Fruit fly (Drosophila melanogaster) whole organism, embryonic: ENCODE results near the gene CG1632.

Experiments used
- ATbp ChIP-seq: fragments of 200-800 bp; sonication (Bioruptor generic); optimal IDR thresholded peaks from 2 replicates; lab custom pipeline; 2017; ENCODE audit warnings: missing biosample characterization, mild to moderate bottlenecking, missing genetic modification characterization, missing genetic modification reagents
- CG10209 ChIP-seq: fragments of 200-800 bp; sonication (Bioruptor generic); optimal IDR thresholded peaks from 3 replicates; lab custom pipeline; 2017; ENCODE audit warnings: missing biosample characterization, mild to moderate bottlenecking, missing genetic modification characterization, missing genetic modification reagents
- CG10267 ChIP-seq: fragments of 200-800 bp; sonication (Bioruptor generic); optimal IDR thresholded peaks from 2 replicates; lab custom pipeline; 2018; ENCODE audit warnings: missing biosample characterization, mild to moderate bottlenecking, missing genetic modification characterization, moderate library complexity
- CG11093 ChIP-seq: fragments of 200-800 bp; sonication (Bioruptor generic); IDR thresholded peaks from 3 replicates; pipeline ENCODE4 v1.3.6; 2022; ENCODE audit warnings: missing biosample characterization, missing genetic modification characterization
- CG13287 ChIP-seq: fragments of 200-800 bp; sonication (Bioruptor generic); IDR thresholded peaks from 2 replicates; pipeline ENCODE4 v1.3.6; 2022; ENCODE audit warnings: missing biosample characterization, missing genetic modification characterization; ENCODE audit not compliant: partially characterized antibody
- CG13296 ChIP-seq: fragments of 200-800 bp; sonication (Bioruptor generic); optimal IDR thresholded peaks from 3 replicates; lab custom pipeline; 2018; ENCODE audit warnings: missing biosample characterization, mild to moderate bottlenecking, missing genetic modification characterization
- CG13624 ChIP-seq: fragments of 200-800 bp; sonication (Bioruptor generic); optimal IDR thresholded peaks from 2 replicates; lab custom pipeline; 2016; ENCODE audit warnings: missing biosample characterization, missing genetic modification characterization
- CG13894 ChIP-seq: fragments of 200-800 bp; sonication (Bioruptor generic); optimal IDR thresholded peaks from 3 replicates; lab custom pipeline; 2018; ENCODE audit warnings: missing biosample characterization, mild to moderate bottlenecking, missing genetic modification characterization, moderate library complexity
- CG14441 ChIP-seq: fragments of 200-800 bp; sonication (Bioruptor generic); IDR thresholded peaks from 2 replicates; pipeline ENCODE4 v1.3.6; 2022; ENCODE audit warnings: missing biosample characterization, missing genetic modification characterization
- CG14710 ChIP-seq: fragments of 200-800 bp; sonication (Bioruptor generic); optimal IDR thresholded peaks from 3 replicates; lab custom pipeline; 2019; ENCODE audit warnings: missing biosample characterization, mild to moderate bottlenecking, missing genetic modification characterization, moderate library complexity
- CG15269 ChIP-seq: fragments of 200-800 bp; sonication (Bioruptor generic); optimal IDR thresholded peaks from 2 replicates; lab custom pipeline; 2018; ENCODE audit warnings: missing biosample characterization, mild to moderate bottlenecking, missing genetic modification characterization, moderate library complexity
- CG16813 ChIP-seq: fragments of 200-800 bp; sonication (Bioruptor generic); IDR thresholded peaks from 3 replicates; pipeline ENCODE4 v1.3.6; 2022; ENCODE audit warnings: missing biosample characterization, missing genetic modification characterization; ENCODE audit not compliant: partially characterized antibody
- CG16815 ChIP-seq: fragments of 200-800 bp; sonication (Bioruptor generic); optimal IDR thresholded peaks from 3 replicates; lab custom pipeline; 2017; ENCODE audit warnings: missing biosample characterization, mild to moderate bottlenecking, missing genetic modification characterization
- CG17612 ChIP-seq: fragments of 200-800 bp; sonication (Bioruptor generic); IDR thresholded peaks from 2 replicates; pipeline ENCODE4 v1.3.6; 2022; ENCODE audit warnings: missing biosample characterization, missing genetic modification characterization
- CG2202 ChIP-seq: fragments of 200-800 bp; sonication (Bioruptor generic); optimal IDR thresholded peaks from 2 replicates; lab custom pipeline; 2018; ENCODE audit warnings: missing biosample characterization, mild to moderate bottlenecking, missing genetic modification characterization
- CG30020 ChIP-seq: fragments of 200-800 bp; optimal IDR thresholded peaks from 2 replicates; lab custom pipeline; 2019; ENCODE audit warnings: missing biosample characterization, mild to moderate bottlenecking, missing genetic modification characterization, moderate library complexity
- CG3995 ChIP-seq: fragments of 200-800 bp; sonication (Bioruptor generic); optimal IDR thresholded peaks from 3 replicates; lab custom pipeline; 2016; ENCODE audit warnings: missing biosample characterization, missing genetic modification characterization
- CG4360 ChIP-seq: fragments of 200-800 bp; sonication (Bioruptor generic); IDR thresholded peaks from 2 replicates; pipeline ENCODE4 v1.3.6; 2022; ENCODE audit warnings: missing biosample characterization, missing genetic modification characterization
- CG4404 ChIP-seq: fragments of 200-800 bp; sonication (Bioruptor generic); IDR thresholded peaks from 2 replicates; pipeline ENCODE4 v1.3.6; 2022; ENCODE audit warnings: missing biosample characterization, missing genetic modification characterization
- CG6854 ChIP-seq: fragments of 200-800 bp; sonication (Bioruptor generic); optimal IDR thresholded peaks from 3 replicates; lab custom pipeline; 2017; ENCODE audit warnings: missing biosample characterization, mild to moderate bottlenecking, missing genetic modification characterization
- CG7271 ChIP-seq: fragments of 200-800 bp; sonication (Bioruptor generic); optimal IDR thresholded peaks from 2 replicates; lab custom pipeline; 2018; ENCODE audit warnings: missing biosample characterization, mild to moderate bottlenecking, missing genetic modification characterization, moderate library complexity
- CG7963 ChIP-seq: fragments of 200-800 bp; sonication (Bioruptor generic); IDR thresholded peaks from 3 replicates; pipeline ENCODE4 v1.3.6; 2022; ENCODE audit warnings: missing biosample characterization, missing genetic modification characterization; ENCODE audit not compliant: partially characterized antibody
- D ChIP-seq, 2 experiments: fragments of 200-800 bp in 1 of 2; fragments of >200 bp in 1 of 2; sonication (Bioruptor generic) in 1 of 2; optimal IDR thresholded peaks; 2 replicates in 1 of 2; 3 replicates in 1 of 2; lab custom pipeline; 2017; ENCODE audit warnings: mild to moderate bottlenecking in 1 of 2, missing biosample characterization in 1 of 2, missing genetic modification characterization in 1 of 2, missing genetic modification reagents in 1 of 2
- Dbx ChIP-seq: fragments of 200-800 bp; sonication (Bioruptor generic); IDR thresholded peaks from 3 replicates; pipeline ENCODE4 v1.3.6; 2022; ENCODE audit warnings: missing biosample characterization, missing genetic modification characterization
- Deaf1 ChIP-seq: fragments of 200-800 bp; optimal IDR thresholded peaks from 3 replicates; lab custom pipeline; 2019; ENCODE audit warnings: missing biosample characterization, mild to moderate bottlenecking, missing genetic modification characterization, moderate library complexity
- Dip3 ChIP-seq: fragments of 200-800 bp; sonication (Bioruptor generic); optimal IDR thresholded peaks from 3 replicates; lab custom pipeline; 2016; ENCODE audit warnings: missing biosample characterization, missing genetic modification characterization
- Dp ChIP-seq: fragments of 200-800 bp; sonication (Bioruptor generic); optimal IDR thresholded peaks from 2 replicates; lab custom pipeline; 2018; ENCODE audit warnings: missing biosample characterization, mild to moderate bottlenecking, missing genetic modification characterization, moderate library complexity
- E2f2 ChIP-seq: fragments of 200-800 bp; sonication (Bioruptor generic); IDR thresholded peaks from 2 replicates; pipeline ENCODE4 v1.3.6; 2022; ENCODE audit warnings: missing biosample characterization, missing genetic modification characterization
- Elba2 ChIP-seq: fragments of 200-800 bp; sonication (Bioruptor generic); optimal IDR thresholded peaks from 3 replicates; lab custom pipeline; 2016; ENCODE audit warnings: missing biosample characterization, missing genetic modification characterization
- Ets97D ChIP-seq: fragments of 200-800 bp; sonication (Bioruptor generic); optimal IDR thresholded peaks from 3 replicates; lab custom pipeline; 2016; ENCODE audit warnings: missing biosample characterization, missing genetic modification characterization
- HLHmδ ChIP-seq: fragments of 200-800 bp; sonication (Bioruptor generic); optimal IDR thresholded peaks from 2 replicates; lab custom pipeline; 2018; ENCODE audit warnings: missing biosample characterization, mild to moderate bottlenecking, missing genetic modification characterization, moderate library complexity
- Meics ChIP-seq: fragments of 200-800 bp; sonication (Bioruptor generic); optimal IDR thresholded peaks from 2 replicates; lab custom pipeline; 2017; ENCODE audit warnings: missing biosample characterization, mild to moderate bottlenecking, missing genetic modification characterization
- NC2α ChIP-seq: fragments of 200-800 bp; sonication (Bioruptor generic); optimal IDR thresholded peaks from 2 replicates; lab custom pipeline; 2016; ENCODE audit warnings: missing biosample characterization, missing genetic modification characterization
- Opbp ChIP-seq: fragments of 200-800 bp; sonication (Bioruptor generic); IDR thresholded peaks from 3 replicates; pipeline ENCODE4 v1.3.6; 2022; ENCODE audit warnings: missing biosample characterization, missing genetic modification characterization; ENCODE audit not compliant: partially characterized antibody
- YL-1 ChIP-seq: fragments of 200-800 bp; sonication (Bioruptor generic); optimal IDR thresholded peaks from 3 replicates; lab custom pipeline; 2017; ENCODE audit warnings: missing biosample characterization, mild to moderate bottlenecking, missing genetic modification characterization
- bbx ChIP-seq: fragments of 200-800 bp; sonication (Bioruptor generic); IDR thresholded peaks from 2 replicates; pipeline ENCODE4 v1.3.6; 2022; ENCODE audit warnings: missing biosample characterization, missing genetic modification characterization; ENCODE audit not compliant: partially characterized antibody
- chinmo ChIP-seq: fragments of 200-800 bp; sonication (Bioruptor generic); IDR thresholded peaks from 4 replicates; pipeline ENCODE4 v1.3.6; 2022; ENCODE audit warnings: missing biosample characterization, missing genetic modification characterization; ENCODE audit not compliant: partially characterized antibody
- chn ChIP-seq: fragments of 200-800 bp; sonication (Bioruptor generic); optimal IDR thresholded peaks from 2 replicates; lab custom pipeline; 2016; ENCODE audit warnings: missing biosample characterization, missing genetic modification characterization
- croc ChIP-seq: fragments of 200-800 bp; sonication (Bioruptor generic); conservative IDR thresholded peaks from 3 replicates; pipeline ENCODE4 v1.3.6; 2022; ENCODE audit warnings: missing biosample characterization, missing genetic modification characterization
- dimm ChIP-seq: fragments of 200-800 bp; sonication (Bioruptor generic); IDR thresholded peaks from 2 replicates; pipeline ENCODE4 v1.3.6; 2022; ENCODE audit warnings: missing biosample characterization, missing genetic modification characterization
- ewg ChIP-seq: fragments of 200-800 bp; sonication (Bioruptor generic); optimal IDR thresholded peaks from 3 replicates; lab custom pipeline; 2017; ENCODE audit warnings: mild to moderate bottlenecking, missing biosample characterization, missing genetic modification reagents, missing genetic modification characterization
- h ChIP-seq: fragments of >200 bp; optimal IDR thresholded peaks from 2 replicates; lab custom pipeline; 2017
- lab ChIP-seq: fragments of 200-800 bp; sonication (Bioruptor generic); optimal IDR thresholded peaks from 3 replicates; lab custom pipeline; 2017; ENCODE audit warnings: missing biosample characterization, missing genetic modification characterization, mild to moderate bottlenecking, moderate library complexity, missing genetic modification reagents
- lmd ChIP-seq: fragments of 200-800 bp; sonication (Bioruptor generic); IDR thresholded peaks from 2 replicates; pipeline ENCODE4 v1.3.6; 2022; ENCODE audit warnings: missing biosample characterization, missing genetic modification characterization
- org-1 ChIP-seq: fragments of 200-800 bp; sonication (Bioruptor generic); optimal IDR thresholded peaks from 2 replicates; lab custom pipeline; 2017; ENCODE audit warnings: missing biosample characterization, missing genetic modification characterization
- p53 ChIP-seq: fragments of 200-800 bp; sonication (Bioruptor generic); optimal IDR thresholded peaks from 2 replicates; lab custom pipeline; 2016; ENCODE audit warnings: missing biosample characterization, missing genetic modification characterization
- pros ChIP-seq: fragments of 200-800 bp; sonication (Bioruptor generic); optimal IDR thresholded peaks from 3 replicates; lab custom pipeline; 2019; ENCODE audit warnings: missing biosample characterization, mild to moderate bottlenecking, missing genetic modification characterization, moderate library complexity
- pum ChIP-seq: fragments of 200-800 bp; sonication (Bioruptor generic); optimal IDR thresholded peaks from 2 replicates; lab custom pipeline; 2016; ENCODE audit warnings: missing biosample characterization, missing genetic modification characterization
- sqz ChIP-seq: fragments of 200-800 bp; sonication (Bioruptor generic); optimal IDR thresholded peaks from 3 replicates; lab custom pipeline; 2018; ENCODE audit warnings: missing biosample characterization, mild to moderate bottlenecking, missing genetic modification characterization
- tup ChIP-seq: fragments of 200-800 bp; sonication (Bioruptor generic); optimal IDR thresholded peaks from 2 replicates; lab custom pipeline; 2016; ENCODE audit warnings: missing biosample characterization, mild to moderate bottlenecking, missing genetic modification characterization, moderate library complexity
- yki ChIP-seq: fragments of >200 bp; optimal IDR thresholded peaks from 3 replicates; lab custom pipeline; 2018

Gene CG1632

DNA sequence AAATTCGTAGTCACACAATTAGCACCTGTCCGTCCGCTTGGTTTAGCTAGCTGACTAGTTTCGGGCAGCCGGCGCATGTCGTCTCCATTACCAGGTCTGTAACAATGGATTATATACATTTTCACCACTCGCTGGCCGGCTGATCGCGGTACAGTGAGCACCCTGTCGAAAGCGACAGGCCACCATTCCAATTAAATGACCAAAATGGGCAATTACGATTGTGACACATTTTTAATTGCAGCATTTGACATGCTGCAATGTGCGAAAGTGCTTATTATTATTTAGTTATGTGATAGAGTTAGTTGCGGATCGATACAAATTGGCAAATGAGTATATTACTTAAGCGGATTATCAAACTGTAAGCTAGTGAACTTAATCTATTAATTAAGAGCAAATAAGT is 10.8 kb downstream of the CG1632 start (continued):
- TF ChIP-seq CG4360 (GFP tag; lab: Robert Waterston, UW) (no peak), Ets97D (GFP tag; lab: Kevin White, UChicago) (no peak), h (lab: Kevin White, UChicago) (no peak), bbx (GFP tag; lab: Robert Waterston, UW) (no peak), Opbp (GFP tag; lab: Robert Waterston, UW) (no peak), CG11093 (GFP tag; lab: Robert Waterston, UW) (no peak), CG13894 (tag; lab: Kevin White, UChicago) (no peak), Dip3 (GFP tag; lab: Kevin White, UChicago) (no peak), CG13624 (GFP tag; lab: Kevin White, UChicago) (no peak), CG6854 (GFP tag; lab: Kevin White, UChicago) (no peak), CG14710 (no peak), CG17612 (GFP tag; lab: Robert Waterston, UW) (no peak), chn (GFP tag; lab: Kevin White, UChicago) (no peak), CG7963 (no peak), lmd (GFP tag; lab: Robert Waterston, UW) (peak; percentile 43; the same call in 1 of the 2 replicates), Dp (GFP tag; lab: Kevin White, UChicago) (no peak), CG3995 (no peak), Dbx (GFP tag; lab: Robert Waterston, UW) (no peak), CG15269 (tag; lab: Kevin White, UChicago) (peak; percentile 38), CG30020 (no peak), ATbp (GFP tag; lab: Kevin White, UChicago) (no peak), sqz (GFP tag; lab: Kevin White, UChicago) (no peak), CG13296 (GFP tag; lab: Kevin White, UChicago) (no peak), CG2202 (tag; lab: Kevin White, UChicago) (no peak), CG13287 (GFP tag; lab: Robert Waterston, UW) (no peak), NC2α (GFP tag; lab: Kevin White, UChicago) (no peak), CG10209 (GFP tag; lab: Kevin White, UChicago) (no peak), ewg (no peak), HLHmδ (GFP tag; lab: Kevin White, UChicago) (no peak), org-1 (GFP tag; lab: Kevin White, UChicago) (no peak), Meics (GFP tag; lab: Kevin White, UChicago) (no peak), yki (lab: Kevin White, UChicago) (no peak), CG10267 (tag; lab: Kevin White, UChicago) (no peak), E2f2 (GFP tag; lab: Robert Waterston, UW) (no peak), CG4404 (GFP tag; lab: Robert Waterston, UW) (no peak), Elba2 (GFP tag; lab: Kevin White, UChicago) (no peak), chinmo (GFP tag; lab: Robert Waterston, UW) (no peak), YL-1 (GFP tag; lab: Kevin White, UChicago) (no peak), CG14441 (GFP tag; lab: Robert Waterston, UW) (no peak), CG7271 (tag; lab: Kevin White, UChicago) (no peak), dimm (GFP tag; lab: Robert Waterston, UW) (no peak), D (optimal IDR thresholded peaks at IDR 0.05; lab: Kevin White, UChicago) (no peak), D (GFP tag; optimal IDR thresholded peaks at IDR 0.05; lab: Kevin White, UChicago) (no peak), croc (GFP tag; lab: Robert Waterston, UW) (no peak), tup (no peak), p53 (GFP tag; lab: Kevin White, UChicago) (no peak), CG16813 (GFP tag; lab: Robert Waterston, UW) (no peak), CG16815 (GFP tag; lab: Kevin White, UChicago) (no peak), lab (GFP tag; lab: Kevin White, UChicago) (no peak), pum (GFP tag; lab: Kevin White, UChicago) (no peak), Deaf1 (tag; lab: Kevin White, UChicago) (no peak), pros (no peak)
